Worm (Caenorhabditis elegans) whole organism, L1 larva: Measurements from ENCODE around the gene rla-2.

Experiments
- Y116A8C.19 ChIP-seq: sonication (generic microtip); optimal IDR thresholded peaks from 2 replicates; lab custom pipeline; 2016; ENCODE audit warnings: missing compliant biosample characterization, missing genetic modification characterization, borderline replicate concordance
- aly-2 ChIP-seq: fragments of 150-350 bp; optimal IDR thresholded peaks from 2 replicates; lab custom pipeline; 2014; ENCODE audit warnings: missing biosample characterization, missing genetic modification characterization
- blmp-1 ChIP-seq: fragments of 150-350 bp; optimal IDR thresholded peaks from 2 replicates; lab custom pipeline; 2014; ENCODE audit warnings: missing biosample characterization, missing genetic modification characterization
- ceh-88 ChIP-seq: fragments of 200-800 bp; sonication (Bioruptor generic); IDR thresholded peaks from 2 replicates; pipeline ENCODE4 v1.3.6; 2022; ENCODE audit warnings: missing genetic modification characterization, missing compliant biosample characterization
- irx-1 ChIP-seq: sonication (generic microtip); optimal IDR thresholded peaks from 2 replicates; lab custom pipeline; 2016; ENCODE audit warnings: missing genetic modification characterization, missing compliant biosample characterization
- mab-9 ChIP-seq: fragments of 200-800 bp; sonication (Bioruptor generic); IDR thresholded peaks from 2 replicates; pipeline ENCODE4 v1.3.6; 2022; ENCODE audit warnings: missing genetic modification reagents, missing genetic modification characterization, missing compliant biosample characterization
- mep-1 ChIP-seq: fragments of 150-350 bp; optimal IDR thresholded peaks from 2 replicates; lab custom pipeline; 2014; ENCODE audit warnings: missing biosample characterization, missing genetic modification characterization
- nhr-237 ChIP-seq: fragments of 150-350 bp; optimal IDR thresholded peaks from 2 replicates; lab custom pipeline; 2014; ENCODE audit warnings: missing biosample characterization, missing genetic modification characterization
- nhr-77 ChIP-seq: fragments of 150-350 bp; optimal IDR thresholded peaks from 2 replicates; lab custom pipeline; 2014; ENCODE audit warnings: missing biosample characterization, missing genetic modification characterization
- pqm-1 ChIP-seq: sonication (generic microtip); optimal IDR thresholded peaks from 3 replicates; lab custom pipeline; 2017; ENCODE audit warnings: missing biosample characterization, missing genetic modification characterization
- rnt-1 ChIP-seq: sonication (generic microtip); optimal IDR thresholded peaks from 2 replicates; lab custom pipeline; 2016; ENCODE audit warnings: mild to moderate bottlenecking, missing genetic modification characterization, moderate library complexity, missing compliant biosample characterization
- skn-1 ChIP-seq: fragments of 150-350 bp; optimal IDR thresholded peaks from 2 replicates; lab custom pipeline; 2014; ENCODE audit warnings: missing biosample characterization, missing genetic modification characterization
- zag-1 ChIP-seq: fragments of 150-350 bp; optimal IDR thresholded peaks from 2 replicates; lab custom pipeline; 2014; ENCODE audit warnings: missing biosample characterization, missing genetic modification characterization

- TF ChIP-seq zag-1 (tag; lab: Kevin White, UChicago) (no peak), skn-1 (no peak), Y116A8C.19 (tag; lab: Kevin White, UChicago) (no peak), nhr-77 (no peak), irx-1 (no peak), mab-9 (GFP tag; lab: Robert Waterston, UW) (no peak), nhr-237 (no peak), blmp-1 (tag; lab: Kevin White, UChicago) (no peak), rnt-1 (tag; lab: Kevin White, UChicago) (no peak), aly-2 (tag; lab: Kevin White, UChicago) (no peak), mep-1 (tag; lab: Kevin White, UChicago) (no peak), pqm-1 (tag; lab: Kevin White, UChicago) (no peak), ceh-88 (GFP tag; lab: Robert Waterston, UW) (no peak)
These were observed 50.0 kb downstream of the rla-2 start for ce11 chrIV:13319886-13320650.
